In genomic region chrX:13135702-13136101, dm6 we compare ENCODE assay signal across 1 fruit fly cellular context.
TF ChIP-seq lines count a peak whose summit lies in the region.

No protein-coding gene starts in this region.

TF ChIP-seq in whole organism, embryonic, 481 proteins besides CTCF, POLR2A, EP300 and RAD21 (continued from another document and continues in another):
- TF ChIP-seq fd3F (GFP tag; optimal IDR thresholded peaks at IDR 0.05; lab: Kevin White, UChicago) (no peak), Doc2 (GFP tag; IDR thresholded peaks at IDR 0.05; lab: Robert Waterston, UW) (0 out of 2 replicates have a peak, but pooled peaks have one; percentile 33), Side (GFP tag; optimal IDR thresholded peaks at IDR 0.05; lab: Kevin White, UChicago) (peak; percentile 21), CG8290 (GFP tag; optimal IDR thresholded peaks at IDR 0.05; lab: Kevin White, UChicago) (no peak), CG8290 (tag; optimal IDR thresholded peaks at IDR 0.05; lab: Kevin White, UChicago) (peak in 1 of 2 experiments; percentile 64), crol (GFP tag; IDR thresholded peaks at IDR 0.05; lab: Robert Waterston, UW) (peak; percentile 36; the same call in 1 of the 2 replicates), CG4854 (GFP tag; optimal IDR thresholded peaks at IDR 0.05; lab: Kevin White, UChicago) (peak; percentile 31), CG10431 (GFP tag; optimal IDR thresholded peaks at IDR 0.05; lab: Kevin White, UChicago) (no peak), CG4617 (GFP tag; optimal IDR thresholded peaks at IDR 0.05; lab: Kevin White, UChicago; ENCODE audit: borderline replicate concordance) (no peak), rib (GFP tag; IDR thresholded peaks at IDR 0.05; lab: Robert Waterston, UW) (no peak), cad (GFP tag; optimal IDR thresholded peaks at IDR 0.05; lab: Kevin White, UChicago) (no peak), nmo (GFP tag; optimal IDR thresholded peaks at IDR 0.05; lab: Kevin White, UChicago) (peak; percentile 53), CG5953 (GFP tag; IDR thresholded peaks at IDR 0.05; lab: Robert Waterston, UW) (peak; percentile 39; the same call in 1 of the 2 replicates), Nf-YB (GFP tag; optimal IDR thresholded peaks at IDR 0.05; lab: Kevin White, UChicago) (peak; percentile 9), Usf (GFP tag; optimal IDR thresholded peaks at IDR 0.05; lab: Kevin White, UChicago) (no peak), Aef1 (GFP tag; IDR thresholded peaks at IDR 0.05; lab: Robert Waterston, UW) (peak; percentile 48; the same call in 1 of the 3 replicates), CG7786 (GFP tag; optimal IDR thresholded peaks at IDR 0.05; lab: Kevin White, UChicago) (peak; percentile 37), CG17328 (GFP tag; IDR thresholded peaks at IDR 0.05; lab: Robert Waterston, UW) (peak; percentile 64), gce (GFP tag; IDR thresholded peaks at IDR 0.05; lab: Robert Waterston, UW) (0 out of 3 replicates have a peak, but pooled peaks have one; percentile 55), HmgD (GFP tag; optimal IDR thresholded peaks at IDR 0.05; lab: Kevin White, UChicago) (no peak), CG6683 (GFP tag; optimal IDR thresholded peaks at IDR 0.05; lab: Kevin White, UChicago) (no peak), CG17361 (GFP tag; IDR thresholded peaks at IDR 0.05; lab: Robert Waterston, UW) (peak; percentile 64), mld (GFP tag; IDR thresholded peaks at IDR 0.05; lab: Robert Waterston, UW; ENCODE audit: partially characterized antibody) (no peak), CG11247 (GFP tag; IDR thresholded peaks at IDR 0.05; lab: Robert Waterston, UW) (0 out of 2 replicates have a peak, but pooled peaks have one; percentile 7), ase (GFP tag; IDR thresholded peaks at IDR 0.05; lab: Robert Waterston, UW) (peak; percentile 62; the same call in 1 of the 3 replicates), btn (GFP tag; optimal IDR thresholded peaks at IDR 0.05; lab: Kevin White, UChicago) (peak; percentile 28), CG5180 (GFP tag; optimal IDR thresholded peaks at IDR 0.05; lab: Kevin White, UChicago) (peak; percentile 50), CG6689 (GFP tag; IDR thresholded peaks at IDR 0.05; lab: Robert Waterston, UW) (peak; percentile 50), gem (tag; optimal IDR thresholded peaks at IDR 0.05; lab: Kevin White, UChicago) (peak; percentile 76), unpg (GFP tag; optimal IDR thresholded peaks at IDR 0.05; lab: Kevin White, UChicago) (peak; percentile 74), Six4 (GFP tag; optimal IDR thresholded peaks at IDR 0.05; lab: Kevin White, UChicago) (peak; percentile 26), CG4820 (GFP tag; optimal IDR thresholded peaks at IDR 0.05; lab: Kevin White, UChicago) (peak; percentile 62), BEAF-32 (GFP tag; optimal IDR thresholded peaks at IDR 0.05; lab: Kevin White, UChicago) (no peak), E2f1 (GFP tag; IDR thresholded peaks at IDR 0.05; lab: Robert Waterston, UW) (peak; percentile 51; the same call in 1 of the 2 replicates), jing (GFP tag; optimal IDR thresholded peaks at IDR 0.05; lab: Kevin White, UChicago) (peak; percentile 54), hkb (optimal IDR thresholded peaks at IDR 0.05; lab: Kevin White, UChicago) (no peak), hkb (GFP tag; IDR thresholded peaks at IDR 0.05; lab: Robert Waterston, UW) (peak; percentile 68), Fer2 (tag; optimal IDR thresholded peaks at IDR 0.05; lab: Kevin White, UChicago) (no peak), Deaf1 (tag; optimal IDR thresholded peaks at IDR 0.05; lab: Kevin White, UChicago) (no peak), phol (tag; optimal IDR thresholded peaks at IDR 0.05; lab: Kevin White, UChicago) (peak; percentile 71), eve (GFP tag; optimal IDR thresholded peaks at IDR 0.05; lab: Kevin White, UChicago) (peak in 1 of 2 experiments; percentile 86), danr (GFP tag; IDR thresholded peaks at IDR 0.05; lab: Robert Waterston, UW) (peak; percentile 31; the same call in 1 of the 2 replicates), CG7987 (GFP tag; optimal IDR thresholded peaks at IDR 0.05; lab: Kevin White, UChicago) (no peak), mam (GFP tag; optimal IDR thresholded peaks at IDR 0.05; lab: Kevin White, UChicago) (peak; percentile 52), CG12299 (tag; optimal IDR thresholded peaks at IDR 0.05; lab: Kevin White, UChicago) (no peak), ab (GFP tag; optimal IDR thresholded peaks at IDR 0.05; lab: Kevin White, UChicago) (no peak), CG14667 (GFP tag; IDR thresholded peaks at IDR 0.05; lab: Robert Waterston, UW) (no peak), CG9215 (GFP tag; IDR thresholded peaks at IDR 0.05; lab: Robert Waterston, UW) (no peak), CG13296 (GFP tag; optimal IDR thresholded peaks at IDR 0.05; lab: Kevin White, UChicago) (no peak), wdn (GFP tag; IDR thresholded peaks at IDR 0.05; lab: Robert Waterston, UW) (0 out of 2 replicates have a peak, but pooled peaks have one; percentile 8), schlank (tag; optimal IDR thresholded peaks at IDR 0.05; lab: Kevin White, UChicago) (no peak), dan (GFP tag; IDR thresholded peaks at IDR 0.05; lab: Robert Waterston, UW) (0 out of 2 replicates have a peak, but pooled peaks have one; percentile 16), row (GFP tag; IDR thresholded peaks at IDR 0.05; lab: Robert Waterston, UW) (peak; percentile 60), lola (GFP tag; optimal IDR thresholded peaks at IDR 0.05; lab: Kevin White, UChicago) (no peak), seq (GFP tag; IDR thresholded peaks at IDR 0.05; lab: Robert Waterston, UW) (0 out of 2 replicates have a peak, but pooled peaks have one; percentile 33), ssp (GFP tag; IDR thresholded peaks at IDR 0.05; lab: Robert Waterston, UW) (peak; percentile 33; the same call in 1 of the 2 replicates), Antp (GFP tag; optimal IDR thresholded peaks at IDR 0.05; lab: Kevin White, UChicago) (peak; percentile 40), CG16813 (GFP tag; IDR thresholded peaks at IDR 0.05; lab: Robert Waterston, UW; ENCODE audit: partially characterized antibody) (no peak), Spps (tag; optimal IDR thresholded peaks at IDR 0.05; lab: Kevin White, UChicago) (no peak), Dfd (GFP tag; optimal IDR thresholded peaks at IDR 0.05; lab: Kevin White, UChicago) (no peak), CG13424 (tag; optimal IDR thresholded peaks at IDR 0.05; lab: Kevin White, UChicago) (peak; percentile 64), pros (GFP tag; optimal IDR thresholded peaks at IDR 0.05; lab: Kevin White, UChicago) (no peak), CG10274 (GFP tag; optimal IDR thresholded peaks at IDR 0.05; lab: Kevin White, UChicago) (peak; percentile 39), Neu2 (GFP tag; optimal IDR thresholded peaks at IDR 0.05; lab: Kevin White, UChicago; ENCODE audit: borderline replicate concordance) (no peak), BtbVII (GFP tag; optimal IDR thresholded peaks at IDR 0.05; lab: Kevin White, UChicago) (no peak), luna (GFP tag; optimal IDR thresholded peaks at IDR 0.05; lab: Kevin White, UChicago) (no peak), emc (GFP tag; optimal IDR thresholded peaks at IDR 0.05; lab: Kevin White, UChicago) (no peak), Eip74EF (GFP tag; optimal IDR thresholded peaks at IDR 0.05; lab: Kevin White, UChicago) (peak in 1 of 2 experiments; percentile 2), Dll (GFP tag; IDR thresholded peaks at IDR 0.05; lab: Robert Waterston, UW; ENCODE audit: partially characterized antibody) (no peak), ranshi (GFP tag; IDR thresholded peaks at IDR 0.05; lab: Robert Waterston, UW) (peak; percentile 69), CG14860 (GFP tag; IDR thresholded peaks at IDR 0.05; lab: Robert Waterston, UW; ENCODE audit: partially characterized antibody) (no peak), sima (GFP tag; optimal IDR thresholded peaks at IDR 0.05; lab: Kevin White, UChicago) (no peak), CG8359 (GFP tag; optimal IDR thresholded peaks at IDR 0.05; lab: Kevin White, UChicago; ENCODE audit: borderline replicate concordance) (peak; percentile 37), prd (optimal IDR thresholded peaks at IDR 0.05; lab: Kevin White, UChicago) (no peak), prd (GFP tag; IDR thresholded peaks at IDR 0.05; lab: Robert Waterston, UW) (peak; percentile 70), Xbp1 (GFP tag; optimal IDR thresholded peaks at IDR 0.05; lab: Kevin White, UChicago) (peak; percentile 69), GATAe (GFP tag; conservative IDR thresholded peaks at IDR 0.05; lab: Robert Waterston, UW) (no peak), Chrac-16 (GFP tag; optimal IDR thresholded peaks at IDR 0.05; lab: Kevin White, UChicago) (peak; percentile 46), toy (GFP tag; IDR thresholded peaks at IDR 0.05; lab: Robert Waterston, UW) (no peak), repo (GFP tag; optimal IDR thresholded peaks at IDR 0.05; lab: Kevin White, UChicago) (no peak), zfh1 (GFP tag; IDR thresholded peaks at IDR 0.05; lab: Robert Waterston, UW) (peak; percentile 72), CG7271 (tag; optimal IDR thresholded peaks at IDR 0.05; lab: Kevin White, UChicago) (no peak), Hmr (GFP tag; optimal IDR thresholded peaks at IDR 0.05; lab: Kevin White, UChicago) (peak; percentile 21), CG12104 (GFP tag; optimal IDR thresholded peaks at IDR 0.05; lab: Kevin White, UChicago) (peak; percentile 43), jumu (GFP tag; optimal IDR thresholded peaks at IDR 0.05; lab: Kevin White, UChicago) (no peak), CG12769 (tag; optimal IDR thresholded peaks at IDR 0.05; lab: Kevin White, UChicago) (peak; percentile 39), Opbp (GFP tag; IDR thresholded peaks at IDR 0.05; lab: Robert Waterston, UW; ENCODE audit: partially characterized antibody) (no peak), amos (GFP tag; IDR thresholded peaks at IDR 0.05; lab: Robert Waterston, UW; ENCODE audit: partially characterized antibody) (no peak), Dip2 (GFP tag; IDR thresholded peaks at IDR 0.05; lab: Robert Waterston, UW) (no peak), Vsx1 (GFP tag; optimal IDR thresholded peaks at IDR 0.05; lab: Kevin White, UChicago) (no peak), CG3281 (GFP tag; optimal IDR thresholded peaks at IDR 0.05; lab: Kevin White, UChicago) (no peak), Gsc (GFP tag; IDR thresholded peaks at IDR 0.05; lab: Robert Waterston, UW) (0 out of 2 replicates have a peak, but pooled peaks have one; percentile 31), Dek (tag; optimal IDR thresholded peaks at IDR 0.05; lab: Kevin White, UChicago) (peak; percentile 15), ash1 (GFP tag; optimal IDR thresholded peaks at IDR 0.05; lab: Kevin White, UChicago) (no peak), CG7963 (GFP tag; IDR thresholded peaks at IDR 0.05; lab: Robert Waterston, UW; ENCODE audit: partially characterized antibody) (no peak), wek (GFP tag; optimal IDR thresholded peaks at IDR 0.05; lab: Kevin White, UChicago) (peak; percentile 14), Sry-δ (GFP tag; optimal IDR thresholded peaks at IDR 0.05; lab: Kevin White, UChicago) (peak; percentile 8), Ada2b (GFP tag; IDR thresholded peaks at IDR 0.05; lab: Robert Waterston, UW) (peak; percentile 65), Oli (tag; optimal IDR thresholded peaks at IDR 0.05; lab: Kevin White, UChicago) (peak; percentile 70), Bteb2 (GFP tag; optimal IDR thresholded peaks at IDR 0.05; lab: Kevin White, UChicago) (no peak), D (optimal IDR thresholded peaks at IDR 0.05; lab: Kevin White, UChicago) (no peak), D (GFP tag; optimal IDR thresholded peaks at IDR 0.05; lab: Kevin White, UChicago) (peak; percentile 15), fd102C (GFP tag; optimal IDR thresholded peaks at IDR 0.05; lab: Kevin White, UChicago) (no peak), peb (GFP tag; IDR thresholded peaks at IDR 0.05; lab: Robert Waterston, UW) (no peak), ttk (GFP tag; IDR thresholded peaks at IDR 0.05; lab: Robert Waterston, UW) (peak; percentile 74), sna (GFP tag; IDR thresholded peaks at IDR 0.05; lab: Robert Waterston, UW; ENCODE audit: partially characterized antibody) (no peak), PHDP (tag; optimal IDR thresholded peaks at IDR 0.05; lab: Kevin White, UChicago) (peak; percentile 48), Max (GFP tag; optimal IDR thresholded peaks at IDR 0.05; lab: Kevin White, UChicago) (peak; percentile 11), sc (optimal IDR thresholded peaks at IDR 0.05; lab: Kevin White, UChicago) (no peak), sc (GFP tag; optimal IDR thresholded peaks at IDR 0.05; lab: Kevin White, UChicago) (no peak), Scr (GFP tag; IDR thresholded peaks at IDR 0.05; lab: Robert Waterston, UW; ENCODE audit: partially characterized antibody) (no peak), klu (GFP tag; IDR thresholded peaks at IDR 0.05; lab: Robert Waterston, UW) (no peak), CG4730 (GFP tag; IDR thresholded peaks at IDR 0.05; lab: Robert Waterston, UW) (peak; percentile 34; the same call in 1 of the 2 replicates), CG30020 (tag; optimal IDR thresholded peaks at IDR 0.05; lab: Kevin White, UChicago) (no peak), Meics (GFP tag; optimal IDR thresholded peaks at IDR 0.05; lab: Kevin White, UChicago) (peak; percentile 37), CG9932 (GFP tag; IDR thresholded peaks at IDR 0.05; lab: Robert Waterston, UW) (0 out of 2 replicates have a peak, but pooled peaks have one; percentile 13), jigr1 (GFP tag; IDR thresholded peaks at IDR 0.05; lab: Robert Waterston, UW) (no peak), bsh (GFP tag; optimal IDR thresholded peaks at IDR 0.05; lab: Kevin White, UChicago) (peak in 1 of 2 experiments; percentile 55), Asciz (GFP tag; optimal IDR thresholded peaks at IDR 0.05; lab: Kevin White, UChicago) (peak; percentile 77), pum (GFP tag; optimal IDR thresholded peaks at IDR 0.05; lab: Kevin White, UChicago) (peak; percentile 41), CG11085 (GFP tag; IDR thresholded peaks at IDR 0.05; lab: Robert Waterston, UW) (no peak), knrl (GFP tag; IDR thresholded peaks at IDR 0.05; lab: Robert Waterston, UW; ENCODE audit: partially characterized antibody) (no peak), cwo (GFP tag; optimal IDR thresholded peaks at IDR 0.05; lab: Kevin White, UChicago) (peak; percentile 39), CG9609 (GFP tag; optimal IDR thresholded peaks at IDR 0.05; lab: Kevin White, UChicago) (no peak), inv (GFP tag; IDR thresholded peaks at IDR 0.05; lab: Robert Waterston, UW; ENCODE audit: partially characterized antibody) (no peak), CG11456 (GFP tag; IDR thresholded peaks at IDR 0.05; lab: Robert Waterston, UW) (peak; percentile 64; the same call in 2 of the 3 replicates), dm (GFP tag; optimal IDR thresholded peaks at IDR 0.05; lab: Kevin White, UChicago) (no peak), CG3407 (GFP tag; optimal IDR thresholded peaks at IDR 0.05; lab: Kevin White, UChicago) (peak; percentile 53), twi (tag; optimal IDR thresholded peaks at IDR 0.05; lab: Kevin White, UChicago) (no peak)
